Worm (Caenorhabditis elegans) whole organism, L4/young adult: Measurements from ENCODE around the gene D1086.17.

Experiments
- dao-5 ChIP-seq: sonication (generic microtip); optimal IDR thresholded peaks from 2 replicates; lab custom pipeline; 2016; ENCODE audit warnings: missing genotype, missing genetic modification characterization, moderate library complexity, missing compliant biosample characterization
- him-1 ChIP-seq: sonication (generic microtip); optimal IDR thresholded peaks from 2 replicates; lab custom pipeline; 2016; ENCODE audit warnings: missing genotype, missing genetic modification reagents, missing genetic modification characterization, missing compliant biosample characterization

ce11 chrV:14057540-14057939, 10.1 kb upstream of the D1086.17 start, which contains the start of gene F58D12.3:
- TF ChIP-seq dao-5 (no peak), him-1 (tag; lab: Kevin White, UChicago) (no peak)
